Worm (Caenorhabditis elegans) whole organism, L2 larva: Measurements from ENCODE around the gene T24A6.16.

Experiments
- F13H6.1 ChIP-seq: sonication (generic microtip); optimal IDR thresholded peaks from 2 replicates; lab custom pipeline; 2016; ENCODE audit warnings: missing genetic modification characterization, missing compliant biosample characterization
- R02D3.7 ChIP-seq: fragments of 150-350 bp; optimal IDR thresholded peaks from 2 replicates; lab custom pipeline; 2014; ENCODE audit warnings: missing biosample characterization, missing genetic modification characterization
- ZK546.5 ChIP-seq: sonication (generic microtip); optimal IDR thresholded peaks from 2 replicates; lab custom pipeline; 2017; ENCODE audit warnings: missing biosample characterization, missing genetic modification characterization
- alr-1 ChIP-seq: fragments of 150-350 bp; optimal IDR thresholded peaks from 2 replicates; lab custom pipeline; 2014; ENCODE audit warnings: missing biosample characterization, missing genetic modification characterization
- aly-2 ChIP-seq: fragments of 150-350 bp; optimal IDR thresholded peaks from 2 replicates; lab custom pipeline; 2014; ENCODE audit warnings: missing biosample characterization, missing genetic modification characterization
- blmp-1 ChIP-seq: sonication (generic microtip); optimal IDR thresholded peaks from 2 replicates; lab custom pipeline; 2017; ENCODE audit warnings: missing genetic modification characterization, mild to moderate bottlenecking, missing compliant biosample characterization, antibody characterized with exemption, moderate library complexity; ENCODE audit not compliant: insufficient read depth
- ceh-16 ChIP-seq: fragments of 150-350 bp; optimal IDR thresholded peaks from 2 replicates; lab custom pipeline; 2014; ENCODE audit warnings: missing biosample characterization, missing genetic modification characterization
- crh-2 ChIP-seq: sonication (generic microtip); optimal IDR thresholded peaks from 2 replicates; lab custom pipeline; 2017; ENCODE audit warnings: missing biosample characterization, missing genetic modification characterization
- dmd-4 ChIP-seq: sonication (generic microtip); optimal IDR thresholded peaks from 2 replicates; lab custom pipeline; 2017; ENCODE audit warnings: missing biosample characterization, missing genetic modification characterization
- egl-27 ChIP-seq: sonication (generic microtip); optimal IDR thresholded peaks from 3 replicates; lab custom pipeline; 2017; ENCODE audit warnings: missing biosample characterization, missing genetic modification reagents, missing genetic modification characterization
- elt-3 ChIP-seq: sonication (generic microtip); optimal IDR thresholded peaks from 2 replicates; lab custom pipeline; 2017; ENCODE audit warnings: missing biosample characterization, missing genetic modification characterization
- fos-1 ChIP-seq: fragments of 150-350 bp; optimal IDR thresholded peaks from 2 replicates; lab custom pipeline; 2014; ENCODE audit warnings: missing biosample characterization, missing genetic modification characterization
- gmeb-1 ChIP-seq: fragments of 150-350 bp; optimal IDR thresholded peaks from 2 replicates; lab custom pipeline; 2014; ENCODE audit warnings: missing biosample characterization, missing genetic modification characterization
- lin-11 ChIP-seq: fragments of 150-350 bp; sonication (generic microtip); optimal IDR thresholded peaks from 2 replicates; lab custom pipeline; 2014; ENCODE audit warnings: missing biosample characterization, missing genetic modification characterization, inconsistent platforms, mixed read lengths
- lin-13 ChIP-seq: fragments of 150-350 bp; optimal IDR thresholded peaks from 2 replicates; lab custom pipeline; 2014; ENCODE audit warnings: missing biosample characterization, missing genetic modification reagents, missing genetic modification characterization
- mab-5 ChIP-seq: fragments of 150-350 bp; optimal IDR thresholded peaks from 2 replicates; lab custom pipeline; 2014; ENCODE audit warnings: missing biosample characterization, missing genetic modification characterization
- mbf-1 ChIP-seq: sonication (generic microtip); optimal IDR thresholded peaks from 2 replicates; lab custom pipeline; 2017; ENCODE audit warnings: missing biosample characterization, missing genetic modification characterization
- nhr-10 ChIP-seq: sonication (generic microtip); optimal IDR thresholded peaks from 2 replicates; lab custom pipeline; 2017; ENCODE audit warnings: missing biosample characterization, missing genetic modification characterization
- nhr-11 ChIP-seq: fragments of 150-350 bp; optimal IDR thresholded peaks from 2 replicates; lab custom pipeline; 2014; ENCODE audit warnings: missing biosample characterization, missing genetic modification characterization
- nhr-12 ChIP-seq: fragments of 150-350 bp; optimal IDR thresholded peaks from 2 replicates; lab custom pipeline; 2014; ENCODE audit warnings: missing biosample characterization, missing genetic modification characterization
- nhr-129 ChIP-seq: fragments of 150-350 bp; optimal IDR thresholded peaks from 2 replicates; lab custom pipeline; 2014; ENCODE audit warnings: missing biosample characterization, missing genetic modification characterization
- nhr-21 ChIP-seq: fragments of 150-350 bp; optimal IDR thresholded peaks from 2 replicates; lab custom pipeline; 2014; ENCODE audit warnings: missing biosample characterization, missing genetic modification characterization
- nhr-237 ChIP-seq: fragments of 150-350 bp; optimal IDR thresholded peaks from 2 replicates; lab custom pipeline; 2014; ENCODE audit warnings: missing biosample characterization, missing genetic modification characterization
- nhr-25 ChIP-seq: fragments of 150-350 bp; sonication (generic microtip); optimal IDR thresholded peaks from 3 replicates; lab custom pipeline; 2014; ENCODE audit warnings: missing biosample characterization, missing genetic modification characterization
- nhr-6 ChIP-seq: fragments of 150-350 bp; optimal IDR thresholded peaks from 2 replicates; lab custom pipeline; 2014; ENCODE audit warnings: missing biosample characterization, missing genetic modification characterization
- nhr-77 ChIP-seq: fragments of 150-350 bp; optimal IDR thresholded peaks from 2 replicates; lab custom pipeline; 2014; ENCODE audit warnings: missing biosample characterization, missing genetic modification characterization
- peb-1 ChIP-seq: fragments of 150-350 bp; optimal IDR thresholded peaks from 2 replicates; lab custom pipeline; 2014; ENCODE audit warnings: missing biosample characterization, missing genetic modification characterization
- skn-1 ChIP-seq: sonication (generic microtip); optimal IDR thresholded peaks from 2 replicates; lab custom pipeline; 2017; ENCODE audit warnings: missing biosample characterization, missing genetic modification characterization
- sma-3 ChIP-seq: sonication (generic microtip); optimal IDR thresholded peaks from 2 replicates; lab custom pipeline; 2016; ENCODE audit warnings: missing genetic modification reagents, missing genetic modification characterization, missing compliant biosample characterization
- sma-9 ChIP-seq, 2 experiments: fragments of 150-350 bp in 1 of 2; sonication (generic microtip) in 1 of 2; optimal IDR thresholded peaks; 2 replicates each; lab custom pipeline; 2014 to 2016; ENCODE audit warnings: missing genetic modification characterization in 2 of 2, mild to moderate bottlenecking in 1 of 2, missing biosample characterization in 1 of 2, missing compliant biosample characterization in 1 of 2, missing genetic modification reagents in 1 of 2, moderate library complexity in 1 of 2
- snpc-4 ChIP-seq: fragments of 150-350 bp; optimal IDR thresholded peaks from 2 replicates; lab custom pipeline; 2014; ENCODE audit warnings: missing biosample characterization, missing genetic modification characterization
- unc-39 ChIP-seq: fragments of 150-350 bp; optimal IDR thresholded peaks from 2 replicates; lab custom pipeline; 2014; ENCODE audit warnings: missing biosample characterization, missing genetic modification characterization
- unc-62 ChIP-seq: fragments of 150-350 bp; optimal IDR thresholded peaks from 2 replicates; lab custom pipeline; 2014; ENCODE audit warnings: missing biosample characterization, missing genetic modification reagents, missing genetic modification characterization
- zag-1 ChIP-seq: fragments of 150-350 bp; optimal IDR thresholded peaks from 2 replicates; lab custom pipeline; 2014; ENCODE audit warnings: missing biosample characterization, missing genetic modification characterization
- ztf-11 ChIP-seq: sonication (generic microtip); optimal IDR thresholded peaks from 2 replicates; lab custom pipeline; 2017; ENCODE audit warnings: missing biosample characterization, missing genetic modification characterization
- ztf-4 ChIP-seq: fragments of 150-350 bp; optimal IDR thresholded peaks from 2 replicates; lab custom pipeline; 2014; ENCODE audit warnings: missing biosample characterization, missing genetic modification characterization

T24A6.16 gene

ce11 chrV:3538307-3538706, 24.4 kb downstream of the T24A6.16 start, which contains the start of gene nhr-93:
Gene nhr-93, minus strand, starts transcription at chrV:3538407.
- TF ChIP-seq ztf-4 (tag; lab: Kevin White, UChicago) = no peak
- no peak for TF ChIP-seq sma-9 (GFP tag; optimal IDR thresholded peaks at IDR 0.05; lab: Kevin White, UChicago)
- no peak for TF ChIP-seq sma-9 (tag; optimal IDR thresholded peaks at IDR 0.05; lab: Kevin White, UChicago)
- no peak for TF ChIP-seq zag-1 (tag; lab: Kevin White, UChicago)
- TF ChIP-seq ZK546.5 = no peak
- no peak for TF ChIP-seq nhr-237 (tag; lab: Kevin White, UChicago)
- TF ChIP-seq elt-3 (tag; lab: Kevin White, UChicago) = no peak
- TF ChIP-seq mbf-1 (tag; lab: Kevin White, UChicago) = no peak
- TF ChIP-seq fos-1 = no peak
- TF ChIP-seq skn-1 (tag; lab: Kevin White, UChicago) = no peak
- TF ChIP-seq nhr-6 (tag; lab: Kevin White, UChicago) = no peak
- TF ChIP-seq F13H6.1 (tag; lab: Kevin White, UChicago) = no peak
- no peak for TF ChIP-seq ztf-11
- TF ChIP-seq unc-39 (tag; lab: Kevin White, UChicago) = no peak
- TF ChIP-seq, all 48 proteins: peak for 0

ce11 chrV:3535260-3535659, 27.5 kb downstream of the T24A6.16 start, which contains the start of gene nhr-221:
Gene nhr-221, minus strand, starts transcription at chrV:3535360.
- TF ChIP-seq lin-13 (GFP tag; lab: Kevin White, UChicago) (no peak), crh-2 (tag; lab: Kevin White, UChicago) (no peak), dmd-4 (tag; lab: Kevin White, UChicago) (no peak), R02D3.7 (tag; lab: Kevin White, UChicago) (no peak)

ce11 chrV:3530403-3530802, 32.3 kb downstream of the T24A6.16 start, which contains the start of gene srbc-66:
Gene srbc-66, plus strand, starts transcription at chrV:3530703.
- TF ChIP-seq ceh-16 (tag; lab: Kevin White, UChicago) = no peak
- TF ChIP-seq blmp-1 (tag; lab: Kevin White, UChicago) = no peak
- TF ChIP-seq lin-11 (tag; lab: Kevin White, UChicago) = no peak
- TF ChIP-seq egl-27 (tag; lab: Kevin White, UChicago) = no peak
- no peak for TF ChIP-seq unc-62
- no peak for TF ChIP-seq zag-1 (tag; lab: Kevin White, UChicago)
- no peak for TF ChIP-seq dmd-4 (tag; lab: Kevin White, UChicago)
- TF ChIP-seq ztf-11 = no peak

DNA sequence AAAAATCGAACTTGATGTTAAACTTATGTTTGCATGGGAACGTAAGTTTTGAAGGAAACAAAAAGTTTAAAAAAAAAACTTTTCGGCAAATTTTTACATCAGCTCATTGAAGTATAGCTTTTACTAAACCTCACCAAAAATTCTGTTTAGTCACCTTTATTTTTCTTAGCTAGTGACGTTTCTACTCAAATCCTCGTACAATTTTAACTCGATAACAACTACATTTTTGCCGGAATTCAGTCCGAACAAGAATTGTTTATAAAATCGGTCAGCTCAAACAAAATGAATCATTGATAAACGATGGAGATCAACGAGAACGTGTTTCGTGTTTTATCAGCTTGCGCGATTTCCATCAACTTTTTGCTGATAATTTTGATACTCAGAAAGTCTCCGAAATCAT, 35.8 kb downstream of the T24A6.16 start, which contains the start of gene str-260:
TSS of gene str-260 (plus strand) at position 301 of the 400 bp plus-strand sequence.
- TF ChIP-seq nhr-12 (tag; lab: Kevin White, UChicago) = no peak
- TF ChIP-seq sma-3 (GFP tag; lab: Kevin White, UChicago) = no peak
- no peak for TF ChIP-seq aly-2 (tag; lab: Kevin White, UChicago)
- no peak for TF ChIP-seq nhr-10
- no peak for TF ChIP-seq F13H6.1 (tag; lab: Kevin White, UChicago)
- no peak for TF ChIP-seq alr-1 (tag; lab: Kevin White, UChicago)
- no peak for TF ChIP-seq peb-1 (tag; lab: Kevin White, UChicago)
- no peak for TF ChIP-seq nhr-77 (tag; lab: Kevin White, UChicago)
- TF ChIP-seq mbf-1 (tag; lab: Kevin White, UChicago) = no peak
- TF ChIP-seq nhr-11 (tag; lab: Kevin White, UChicago) = no peak
- TF ChIP-seq gmeb-1 (tag; lab: Kevin White, UChicago) = no peak

DNA sequence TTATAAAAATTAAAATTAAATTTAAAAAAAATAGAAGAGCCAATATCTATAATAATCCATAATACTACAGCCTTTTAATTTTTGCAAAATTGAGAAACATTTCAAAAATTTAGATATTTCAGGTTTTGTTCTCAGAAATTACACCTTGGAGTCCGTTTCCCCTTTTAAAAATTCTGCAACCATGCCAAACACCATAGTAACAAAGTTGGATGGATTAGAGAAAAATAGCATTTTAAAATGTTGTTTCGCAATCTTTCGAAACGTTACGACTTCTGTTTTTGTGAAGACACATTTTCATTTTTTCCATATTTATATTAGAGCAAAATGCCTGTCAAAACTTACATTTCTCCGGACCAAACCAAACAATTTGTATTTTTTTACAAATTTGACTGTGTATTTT, 37.8 kb downstream of the T24A6.16 start, which contains the start of gene T24A6.7:
TSS of gene T24A6.7 (plus strand) at position 301 of the 400 bp plus-strand sequence.
- TF ChIP-seq ZK546.5 (no peak), nhr-21 (tag; lab: Kevin White, UChicago) (no peak), dmd-4 (tag; lab: Kevin White, UChicago) (no peak), elt-3 (tag; lab: Kevin White, UChicago) (no peak), lin-11 (tag; lab: Kevin White, UChicago) (no peak), snpc-4 (tag; lab: Kevin White, UChicago) (no peak), nhr-129 (tag; lab: Kevin White, UChicago) (no peak), ztf-11 (no peak), unc-39 (tag; lab: Kevin White, UChicago) (no peak), mab-5 (tag; lab: Kevin White, UChicago) (no peak), alr-1 (tag; lab: Kevin White, UChicago) (no peak), nhr-77 (tag; lab: Kevin White, UChicago) (no peak), nhr-25 (tag; lab: Kevin White, UChicago) (no peak)
- TF ChIP-seq, all 48 proteins: peak for 0
